Fruit fly (Drosophila melanogaster) whole organism, prepupa: ENCODE measurements around the gene Cyp303a1.

Experiments
- Blimp-1 ChIP-seq: fragments of 200-800 bp; sonication (Bioruptor generic); optimal IDR thresholded peaks from 3 replicates; lab custom pipeline; 2017; ENCODE audit warnings: missing biosample characterization, missing genetic modification characterization, mild to moderate bottlenecking, moderate library complexity, missing genetic modification reagents
- CG11762 ChIP-seq: fragments of 200-800 bp; sonication (Bioruptor generic); optimal IDR thresholded peaks from 3 replicates; lab custom pipeline; 2016; ENCODE audit warnings: missing biosample characterization, missing genetic modification characterization; ENCODE audit not compliant: insufficient read depth
- CG11902 ChIP-seq: fragments of 200-800 bp; sonication (Bioruptor generic); optimal IDR thresholded peaks from 3 replicates; lab custom pipeline; 2016; ENCODE audit warnings: missing biosample characterization, missing genetic modification characterization
- CG15336 ChIP-seq: fragments of 200-800 bp; sonication (Bioruptor generic); IDR thresholded peaks from 2 replicates; pipeline ENCODE4 v1.3.6; 2022; ENCODE audit warnings: missing biosample characterization, missing genetic modification characterization
- CG1621 ChIP-seq: fragments of 200-800 bp; sonication (Bioruptor generic); optimal IDR thresholded peaks from 3 replicates; lab custom pipeline; 2018; ENCODE audit warnings: missing biosample characterization, mild to moderate bottlenecking, missing genetic modification characterization
- CG3032 ChIP-seq: fragments of 200-800 bp; optimal IDR thresholded peaks from 2 replicates; lab custom pipeline; 2019; ENCODE audit warnings: missing biosample characterization, mild to moderate bottlenecking, missing genetic modification characterization, moderate library complexity
- CG31627 ChIP-seq: fragments of 200-800 bp; sonication (Bioruptor generic); optimal IDR thresholded peaks from 3 replicates; lab custom pipeline; 2016; ENCODE audit warnings: missing biosample characterization, missing genetic modification characterization
- CG32006 ChIP-seq: fragments of 200-800 bp; sonication (Bioruptor generic); optimal IDR thresholded peaks from 3 replicates; lab custom pipeline; 2017; ENCODE audit warnings: missing biosample characterization, mild to moderate bottlenecking, missing genetic modification characterization
- CG34406 ChIP-seq: fragments of 200-800 bp; sonication (Bioruptor generic); optimal IDR thresholded peaks from 3 replicates; lab custom pipeline; 2016; ENCODE audit warnings: missing biosample characterization, missing genetic modification characterization
- CG3919 ChIP-seq: fragments of 200-800 bp; sonication (Bioruptor generic); optimal IDR thresholded peaks from 3 replicates; lab custom pipeline; 2016; ENCODE audit warnings: missing biosample characterization, missing genetic modification characterization
- CG4318 ChIP-seq: fragments of 200-800 bp; sonication (Bioruptor generic); optimal IDR thresholded peaks from 3 replicates; lab custom pipeline; 2017; ENCODE audit warnings: missing biosample characterization, mild to moderate bottlenecking, missing genetic modification characterization
- CG6163 ChIP-seq: fragments of 200-800 bp; sonication (Bioruptor generic); IDR thresholded peaks from 3 replicates; pipeline ENCODE4 v1.3.6; 2022; ENCODE audit warnings: missing biosample characterization, missing genetic modification characterization
- CG6792 ChIP-seq: fragments of 200-800 bp; sonication (Bioruptor generic); optimal IDR thresholded peaks from 3 replicates; lab custom pipeline; 2016; ENCODE audit warnings: missing biosample characterization, missing genetic modification characterization
- CG6854 ChIP-seq: fragments of 200-800 bp; sonication (Bioruptor generic); optimal IDR thresholded peaks from 2 replicates; lab custom pipeline; 2017; ENCODE audit warnings: missing biosample characterization, mild to moderate bottlenecking, missing genetic modification characterization
- CG7368 ChIP-seq: fragments of 200-800 bp; sonication (Bioruptor generic); optimal IDR thresholded peaks from 3 replicates; lab custom pipeline; 2016; ENCODE audit warnings: missing biosample characterization, missing genetic modification characterization
- CG8119 ChIP-seq: fragments of 200-800 bp; sonication (Bioruptor generic); IDR thresholded peaks from 3 replicates; pipeline ENCODE4 v1.3.6; 2022; ENCODE audit warnings: missing biosample characterization, missing genetic modification characterization
- CG8319 ChIP-seq: fragments of 200-800 bp; sonication (Bioruptor generic); optimal IDR thresholded peaks from 3 replicates; lab custom pipeline; 2016; ENCODE audit warnings: missing biosample characterization, missing genetic modification characterization
- CG8632 ChIP-seq: fragments of 200-800 bp; sonication (Bioruptor generic); optimal IDR thresholded peaks from 3 replicates; lab custom pipeline; 2016; ENCODE audit warnings: missing biosample characterization, missing genetic modification characterization
- Eip75B ChIP-seq: fragments of 200-800 bp; sonication (Bioruptor generic); optimal IDR thresholded peaks from 3 replicates; lab custom pipeline; 2016; ENCODE audit warnings: missing biosample characterization, missing genetic modification characterization
- Eip78C ChIP-seq: fragments of 200-800 bp; sonication (Bioruptor generic); peaks from one replicate; lab custom pipeline; 2016; ENCODE audit warnings: missing biosample characterization, missing genetic modification characterization
- Eip93F ChIP-seq: fragments of 200-800 bp; sonication (Bioruptor generic); optimal IDR thresholded peaks from 2 replicates; lab custom pipeline; 2016; ENCODE audit warnings: missing biosample characterization, mild to moderate bottlenecking, missing genetic modification characterization
- Gug ChIP-seq: fragments of 200-800 bp; sonication (Bioruptor generic); IDR thresholded peaks from 2 replicates; pipeline ENCODE4 v1.3.6; 2022; ENCODE audit warnings: missing biosample characterization, missing genetic modification characterization
- Hr39 ChIP-seq: fragments of 200-800 bp; sonication (Bioruptor generic); optimal IDR thresholded peaks from 2 replicates; lab custom pipeline; 2016; ENCODE audit warnings: missing biosample characterization, missing genetic modification characterization
- Hr4 ChIP-seq: fragments of 200-800 bp; sonication (Bioruptor generic); optimal IDR thresholded peaks from 3 replicates; lab custom pipeline; 2016; ENCODE audit warnings: missing biosample characterization, missing genetic modification characterization
- OdsH ChIP-seq: fragments of 200-800 bp; sonication (Bioruptor generic); optimal IDR thresholded peaks from 3 replicates; lab custom pipeline; 2016; ENCODE audit warnings: missing biosample characterization, missing genetic modification characterization
- Smox ChIP-seq: fragments of 200-800 bp; sonication (Bioruptor generic); optimal IDR thresholded peaks from 3 replicates; lab custom pipeline; 2016; ENCODE audit warnings: missing biosample characterization, missing genetic modification characterization
- Sox102F ChIP-seq: fragments of 200-800 bp; sonication (Bioruptor generic); optimal IDR thresholded peaks from 2 replicates; lab custom pipeline; 2016; ENCODE audit warnings: missing biosample characterization, mild to moderate bottlenecking, missing genetic modification characterization
- Sox14 ChIP-seq: fragments of 200-800 bp; sonication (Bioruptor generic); optimal IDR thresholded peaks from 3 replicates; lab custom pipeline; 2016; ENCODE audit warnings: missing biosample characterization, missing genetic modification characterization
- Sox15 ChIP-seq: fragments of 200-800 bp; sonication (Bioruptor generic); optimal IDR thresholded peaks from 3 replicates; lab custom pipeline; 2016; ENCODE audit warnings: missing biosample characterization, missing genetic modification characterization
- achi ChIP-seq: fragments of 200-800 bp; sonication (Bioruptor generic); optimal IDR thresholded peaks from 3 replicates; lab custom pipeline; 2016; ENCODE audit warnings: missing biosample characterization, missing genetic modification characterization
- acj6 ChIP-seq: fragments of 200-800 bp; sonication (Bioruptor generic); optimal IDR thresholded peaks from 3 replicates; lab custom pipeline; 2016; ENCODE audit warnings: missing biosample characterization, missing genetic modification characterization
- cyc ChIP-seq: fragments of 200-800 bp; sonication (Bioruptor generic); optimal IDR thresholded peaks from 3 replicates; lab custom pipeline; 2016; ENCODE audit warnings: missing biosample characterization, missing genetic modification characterization
- dac ChIP-seq: fragments of 200-800 bp; sonication (Bioruptor generic); optimal IDR thresholded peaks from 2 replicates; lab custom pipeline; 2017; ENCODE audit warnings: missing biosample characterization, mild to moderate bottlenecking, missing genetic modification characterization
- dsx ChIP-seq: fragments of 200-800 bp; optimal IDR thresholded peaks from 3 replicates; lab custom pipeline; 2019; ENCODE audit warnings: missing biosample characterization, mild to moderate bottlenecking, missing genetic modification characterization, moderate library complexity; ENCODE audit not compliant: poor library complexity, severe bottlenecking
- esn ChIP-seq: fragments of 200-800 bp; sonication (Bioruptor generic); optimal IDR thresholded peaks from 2 replicates; lab custom pipeline; 2016; ENCODE audit warnings: missing biosample characterization, mild to moderate bottlenecking, missing genetic modification characterization, moderate library complexity
- fd59A ChIP-seq: fragments of 200-800 bp; sonication (Bioruptor generic); optimal IDR thresholded peaks from 2 replicates; lab custom pipeline; 2017; ENCODE audit warnings: missing biosample characterization, mild to moderate bottlenecking, missing genetic modification characterization, missing genetic modification reagents
- fd85E ChIP-seq: fragments of 200-800 bp; sonication (Bioruptor generic); optimal IDR thresholded peaks from 3 replicates; lab custom pipeline; 2016; ENCODE audit warnings: missing biosample characterization, missing genetic modification characterization
- fkh ChIP-seq: fragments of 200-800 bp; sonication (Bioruptor generic); optimal IDR thresholded peaks from 3 replicates; lab custom pipeline; 2017; ENCODE audit warnings: missing biosample characterization, mild to moderate bottlenecking, missing genetic modification characterization, moderate library complexity
- lz ChIP-seq: fragments of 200-800 bp; sonication (Bioruptor generic); optimal IDR thresholded peaks from 3 replicates; lab custom pipeline; 2016; ENCODE audit warnings: missing biosample characterization, missing genetic modification characterization
- net ChIP-seq: fragments of 200-800 bp; sonication (Bioruptor generic); optimal IDR thresholded peaks from 3 replicates; lab custom pipeline; 2016; ENCODE audit warnings: missing biosample characterization, missing genetic modification characterization
- pdm3 ChIP-seq: fragments of 200-800 bp; sonication (Bioruptor generic); optimal IDR thresholded peaks from 3 replicates; lab custom pipeline; 2016; ENCODE audit warnings: missing biosample characterization, missing genetic modification characterization
- spab ChIP-seq: fragments of 200-800 bp; sonication (Bioruptor generic); optimal IDR thresholded peaks from 2 replicates; lab custom pipeline; 2017; ENCODE audit warnings: missing biosample characterization, mild to moderate bottlenecking, missing genetic modification characterization, missing genetic modification reagents
- ss ChIP-seq, 2 experiments: fragments of 200-800 bp; sonication (Bioruptor generic); optimal IDR thresholded peaks; 2 replicates in 1 of 2; 3 replicates in 1 of 2; lab custom pipeline; 2017 to 2018; ENCODE audit warnings: mild to moderate bottlenecking in 2 of 2, missing biosample characterization in 2 of 2, missing genetic modification characterization in 2 of 2, moderate library complexity in 1 of 2
- topi ChIP-seq: fragments of 200-800 bp; sonication (Bioruptor generic); optimal IDR thresholded peaks from 3 replicates; lab custom pipeline; 2016; ENCODE audit warnings: missing biosample characterization, missing genetic modification characterization
- vri ChIP-seq: fragments of 200-800 bp; sonication (Bioruptor generic); optimal IDR thresholded peaks from 3 replicates; lab custom pipeline; 2016; ENCODE audit warnings: missing biosample characterization, mild to moderate bottlenecking, missing genetic modification characterization

The Cyp303a1 gene

DNA sequence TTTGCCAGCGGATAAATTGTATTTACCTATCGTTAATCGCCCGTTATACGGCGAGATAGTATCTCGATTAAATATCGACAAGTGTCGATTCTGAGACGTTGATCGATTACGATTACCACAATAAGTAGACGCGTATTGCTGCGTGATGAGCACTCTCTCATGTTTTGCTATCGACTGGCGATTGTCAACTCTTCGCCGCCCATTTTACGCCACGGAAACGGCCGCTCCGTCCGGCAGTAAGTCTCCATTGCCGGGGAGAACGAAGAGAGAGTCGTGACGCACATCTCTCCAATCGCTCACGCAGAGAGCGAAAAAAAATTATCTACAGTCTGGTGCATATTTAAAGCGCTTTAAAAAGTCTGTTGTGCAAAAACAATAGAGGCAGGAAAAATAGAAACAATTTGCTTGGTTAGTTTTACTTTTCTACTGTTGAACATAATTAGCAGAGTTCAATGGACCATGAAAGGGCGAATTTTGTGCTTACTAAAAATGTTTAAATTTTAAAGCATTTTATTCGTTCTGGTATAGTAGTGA, 42.3 kb upstream of the Cyp303a1 start, which contains the start of gene CG46309 (continued):
- TF ChIP-seq CG4318, result no peak
- TF ChIP-seq CG3919 (GFP tag; lab: Kevin White, UChicago), result no peak
- no peak for TF ChIP-seq CG6163 (GFP tag; lab: Robert Waterston, UW)
- no peak for TF ChIP-seq CG7368
- no peak for TF ChIP-seq spab (GFP tag; lab: Kevin White, UChicago)
- TF ChIP-seq CG8319, result no peak
- peak; percentile 61 for TF ChIP-seq Hr39 (GFP tag; lab: Kevin White, UChicago)
- peak; percentile 53 for TF ChIP-seq Sox14 (GFP tag; lab: Kevin White, UChicago)
- TF ChIP-seq CG11762 (GFP tag; lab: Kevin White, UChicago), result peak; percentile 10
- TF ChIP-seq CG1621, result no peak
- no peak for TF ChIP-seq CG34406 (GFP tag; lab: Kevin White, UChicago)
- TF ChIP-seq cyc, result peak; percentile 43
- TF ChIP-seq Eip78C, result peak; percentile 86
- TF ChIP-seq Eip75B, result peak; percentile 48
- TF ChIP-seq CG6792, result no peak
- TF ChIP-seq Sox102F (GFP tag; lab: Kevin White, UChicago), result peak; percentile 50
- TF ChIP-seq dsx (GFP tag; lab: Kevin White, UChicago), result no peak

DNA sequence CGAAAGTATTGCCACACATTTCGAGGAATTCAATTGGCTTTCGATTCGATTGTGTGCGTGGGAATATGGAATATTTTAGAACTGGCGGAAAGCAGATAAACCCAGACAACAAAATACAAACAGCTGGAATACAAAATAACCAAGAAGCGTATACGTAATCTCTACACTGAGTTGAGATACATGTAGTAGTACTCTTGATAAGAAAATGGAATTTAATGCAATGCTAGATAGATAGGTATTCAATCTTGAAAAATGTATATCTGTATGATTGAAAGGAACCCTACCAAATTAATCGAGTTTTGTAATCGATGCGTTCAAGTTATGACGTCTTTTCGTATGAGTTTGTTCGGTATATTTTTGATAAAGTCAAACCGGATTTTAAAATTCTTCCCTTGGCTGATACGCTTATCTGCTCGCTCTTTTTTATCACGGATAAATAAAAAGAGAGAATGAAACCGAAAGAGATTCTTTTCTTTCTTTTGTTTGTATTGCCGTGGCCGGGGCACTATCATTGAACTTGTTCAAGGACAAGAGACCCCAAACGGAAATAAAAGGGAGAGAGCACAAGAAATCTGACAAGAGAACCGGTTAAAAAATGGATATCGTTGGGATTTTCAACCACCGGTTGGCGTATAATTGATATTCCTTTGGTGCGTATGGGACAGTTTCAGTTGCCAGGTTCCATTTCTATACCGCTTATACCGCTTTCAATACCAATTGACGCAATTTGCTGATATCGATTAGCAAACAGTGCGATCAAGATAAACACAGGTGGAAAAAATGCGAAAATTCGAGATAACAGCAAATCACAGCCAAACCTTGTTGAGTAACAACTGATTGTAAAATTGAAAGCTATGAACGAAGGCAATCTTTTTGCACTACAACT, 38.5 kb upstream of the Cyp303a1 start:
- TF ChIP-seq CG32006 (GFP tag; lab: Kevin White, UChicago), result no peak
- no peak for TF ChIP-seq Sox14 (GFP tag; lab: Kevin White, UChicago)
- peak; percentile 2 for TF ChIP-seq Eip93F
- no peak for TF ChIP-seq Smox (GFP tag; lab: Kevin White, UChicago)
- TF ChIP-seq CG6163 (GFP tag; lab: Robert Waterston, UW), result no peak
- no peak for TF ChIP-seq CG3032 (tag; lab: Kevin White, UChicago)
- TF ChIP-seq dac (GFP tag; lab: Kevin White, UChicago), result no peak
- peak; percentile 96 for TF ChIP-seq vri
- no peak for TF ChIP-seq CG11762 (GFP tag; lab: Kevin White, UChicago)
- TF ChIP-seq CG3919 (GFP tag; lab: Kevin White, UChicago), result no peak
- TF ChIP-seq Hr39 (GFP tag; lab: Kevin White, UChicago), result no peak
- TF ChIP-seq CG8632 (GFP tag; lab: Kevin White, UChicago), result no peak
- TF ChIP-seq CG31627 (GFP tag; lab: Kevin White, UChicago), result no peak
- no peak for TF ChIP-seq CG7368
- TF ChIP-seq ss (GFP tag; optimal IDR thresholded peaks at IDR 0.05; lab: Kevin White, UChicago), result peak; percentile 46 to 69
- TF ChIP-seq CG8319, result no peak
- TF ChIP-seq CG6792, result no peak
- no peak for TF ChIP-seq pdm3 (GFP tag; lab: Kevin White, UChicago)
- peak; percentile 25 for TF ChIP-seq fkh (GFP tag; lab: Kevin White, UChicago)
- TF ChIP-seq dsx (GFP tag; lab: Kevin White, UChicago), result no peak
- no peak for TF ChIP-seq CG11902
- TF ChIP-seq net, result no peak
- peak; percentile 75 for TF ChIP-seq Blimp-1 (GFP tag; lab: Kevin White, UChicago)
- TF ChIP-seq OdsH (GFP tag; lab: Kevin White, UChicago), result no peak
- no peak for TF ChIP-seq fd59A (GFP tag; lab: Kevin White, UChicago)
- TF ChIP-seq acj6 (GFP tag; lab: Kevin White, UChicago), result no peak
- no peak for TF ChIP-seq Gug (GFP tag; lab: Robert Waterston, UW)
- no peak for TF ChIP-seq fd85E (GFP tag; lab: Kevin White, UChicago)
- TF ChIP-seq lz (GFP tag; lab: Kevin White, UChicago), result no peak
- TF ChIP-seq Sox102F (GFP tag; lab: Kevin White, UChicago), result peak; percentile 3
- peak; percentile 51 for TF ChIP-seq CG6854 (GFP tag; lab: Kevin White, UChicago)
- no peak for TF ChIP-seq CG8119 (GFP tag; lab: Robert Waterston, UW)
- TF ChIP-seq Sox15 (GFP tag; lab: Kevin White, UChicago), result no peak
- TF ChIP-seq CG15336 (GFP tag; lab: Robert Waterston, UW), result no peak
- TF ChIP-seq achi, result no peak
- TF ChIP-seq Hr4 (GFP tag; lab: Kevin White, UChicago), result no peak
- no peak for TF ChIP-seq CG34406 (GFP tag; lab: Kevin White, UChicago)
- TF ChIP-seq cyc, result no peak
- no peak for TF ChIP-seq topi (GFP tag; lab: Kevin White, UChicago)
- TF ChIP-seq esn (GFP tag; lab: Kevin White, UChicago), result no peak
- TF ChIP-seq spab (GFP tag; lab: Kevin White, UChicago), result peak; percentile 23
- TF ChIP-seq Eip78C, result peak; percentile 73
